Worm (Caenorhabditis elegans) whole organism, midembryonic: ENCODE data around the gene nhr-163.

ENCODE experiments used
- cog-1 ChIP-seq: sonication (generic microtip); optimal IDR thresholded peaks from 2 replicates; lab custom pipeline; 2016; ENCODE audit warnings: missing genetic modification characterization, missing compliant biosample characterization
- flt-1 ChIP-seq: fragments of 200-800 bp; sonication (Bioruptor generic); IDR thresholded peaks from 2 replicates; pipeline ENCODE4 v1.3.6; 2022; ENCODE audit warnings: missing genetic modification characterization, missing compliant biosample characterization
- ref-1 ChIP-seq: fragments of 200-800 bp; sonication (Bioruptor generic); conservative IDR thresholded peaks from 2 replicates; pipeline ENCODE4 v1.3.6; 2022; ENCODE audit warnings: missing genetic modification reagents, missing genetic modification characterization, missing compliant biosample characterization
- ztf-23 ChIP-seq: fragments of 200-800 bp; sonication (Bioruptor generic); IDR thresholded peaks from 2 replicates; pipeline ENCODE4 v1.3.6; 2022; ENCODE audit warnings: missing genetic modification reagents, missing genetic modification characterization, missing compliant biosample characterization

DNA sequence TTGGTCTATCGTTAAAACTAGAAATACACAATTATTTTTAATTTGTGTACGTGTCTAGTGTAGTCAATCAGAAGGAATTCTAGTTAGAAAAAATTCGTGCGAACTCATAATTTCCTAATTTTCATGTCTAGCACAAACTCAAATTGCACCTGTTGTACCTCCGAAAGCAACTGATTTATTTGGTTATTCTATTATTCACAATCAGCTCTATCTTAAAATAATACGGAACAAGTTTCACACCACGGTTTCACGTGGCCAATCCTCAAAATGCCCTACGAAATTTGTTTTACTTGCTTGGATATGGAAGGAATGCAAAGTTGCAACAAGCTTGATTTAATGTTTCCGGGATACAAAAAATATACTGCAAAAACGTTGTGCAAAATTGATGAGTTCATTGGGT is 26.8 kb upstream of the nhr-163 start, which contains the start of gene srw-127:
- no peak for TF ChIP-seq ref-1 (GFP tag; lab: Robert Waterston, UW)
- TF ChIP-seq flt-1 (GFP tag; lab: Robert Waterston, UW) = no peak
- TF ChIP-seq ztf-23 = no peak
- no peak for TF ChIP-seq cog-1 (tag; lab: Kevin White, UChicago)
